Fruit fly (Drosophila melanogaster) whole organism, embryonic: ENCODE data around the gene CG34251.

Experiments used
- Abd-B ChIP-seq: fragments of 200-800 bp; sonication (Bioruptor generic); optimal IDR thresholded peaks from 2 replicates; lab custom pipeline; 2018; ENCODE audit warnings: missing biosample characterization, mild to moderate bottlenecking, missing genetic modification characterization, moderate library complexity
- B-H1 ChIP-seq: fragments of 200-800 bp; sonication (Bioruptor generic); IDR thresholded peaks from 3 replicates; pipeline ENCODE4 v1.3.6; 2022; ENCODE audit warnings: missing biosample characterization, missing genetic modification characterization
- CG11085 ChIP-seq: fragments of 200-800 bp; sonication (Bioruptor generic); IDR thresholded peaks from 2 replicates; pipeline ENCODE4 v1.3.6; 2022; ENCODE audit warnings: missing biosample characterization, missing genetic modification characterization
- CG12104 ChIP-seq: fragments of 200-800 bp; sonication (Bioruptor generic); optimal IDR thresholded peaks from 3 replicates; lab custom pipeline; 2016; ENCODE audit warnings: missing biosample characterization, missing genetic modification characterization
- CG1233 ChIP-seq: fragments of 200-800 bp; sonication (Bioruptor generic); optimal IDR thresholded peaks from 4 replicates; lab custom pipeline; 2018; ENCODE audit warnings: missing biosample characterization, mild to moderate bottlenecking, missing genetic modification characterization
- CG13624 ChIP-seq: fragments of 200-800 bp; sonication (Bioruptor generic); optimal IDR thresholded peaks from 2 replicates; lab custom pipeline; 2016; ENCODE audit warnings: missing biosample characterization, missing genetic modification characterization
- CG14710 ChIP-seq: fragments of 200-800 bp; sonication (Bioruptor generic); optimal IDR thresholded peaks from 3 replicates; lab custom pipeline; 2019; ENCODE audit warnings: missing biosample characterization, mild to moderate bottlenecking, missing genetic modification characterization, moderate library complexity
- CG1602 ChIP-seq: fragments of 200-800 bp; sonication (Bioruptor generic); optimal IDR thresholded peaks from 3 replicates; lab custom pipeline; 2016; ENCODE audit warnings: missing biosample characterization, missing genetic modification characterization
- CG18599 ChIP-seq: fragments of 200-800 bp; sonication (Bioruptor generic); optimal IDR thresholded peaks from 3 replicates; lab custom pipeline; 2017; ENCODE audit warnings: missing biosample characterization, missing genetic modification characterization, mild to moderate bottlenecking, moderate library complexity, missing genetic modification reagents
- CG31441 ChIP-seq: fragments of 200-800 bp; sonication (Bioruptor generic); IDR thresholded peaks from 2 replicates; pipeline ENCODE4 v1.3.6; 2022; ENCODE audit warnings: missing biosample characterization, missing genetic modification characterization
- CG3163 ChIP-seq: fragments of 200-800 bp; sonication (Bioruptor generic); optimal IDR thresholded peaks from 3 replicates; lab custom pipeline; 2016; ENCODE audit warnings: missing biosample characterization, missing genetic modification characterization
- CG32767 ChIP-seq: fragments of 200-800 bp; sonication (Bioruptor generic); IDR thresholded peaks from 2 replicates; pipeline ENCODE4 v1.3.6; 2022; ENCODE audit warnings: missing biosample characterization, missing genetic modification characterization
- CG4820 ChIP-seq: fragments of 200-800 bp; sonication (Bioruptor generic); optimal IDR thresholded peaks from 3 replicates; lab custom pipeline; 2016; ENCODE audit warnings: missing biosample characterization, missing genetic modification characterization
- CG6689 ChIP-seq: fragments of 200-800 bp; sonication (Bioruptor generic); IDR thresholded peaks from 2 replicates; pipeline ENCODE4 v1.3.6; 2022; ENCODE audit warnings: missing biosample characterization, missing genetic modification characterization
- CG7372 ChIP-seq: fragments of 200-800 bp; sonication (Bioruptor generic); IDR thresholded peaks from 2 replicates; pipeline ENCODE4 v1.3.6; 2022; ENCODE audit warnings: missing biosample characterization, missing genetic modification characterization
- CG7786 ChIP-seq: fragments of 200-800 bp; sonication (Bioruptor generic); optimal IDR thresholded peaks from 2 replicates; lab custom pipeline; 2016; ENCODE audit warnings: missing biosample characterization, missing genetic modification characterization
- CG7987 ChIP-seq: fragments of 200-800 bp; sonication (Bioruptor generic); optimal IDR thresholded peaks from 2 replicates; lab custom pipeline; 2018; ENCODE audit warnings: missing biosample characterization, mild to moderate bottlenecking, missing genetic modification characterization, moderate library complexity
- CG8089 ChIP-seq: fragments of 200-800 bp; sonication (Bioruptor generic); optimal IDR thresholded peaks from 3 replicates; lab custom pipeline; 2016; ENCODE audit warnings: missing biosample characterization, missing genetic modification characterization
- CG8924 ChIP-seq: fragments of 200-800 bp; optimal IDR thresholded peaks from 3 replicates; lab custom pipeline; 2019; ENCODE audit warnings: missing biosample characterization, mild to moderate bottlenecking, missing genetic modification characterization, moderate library complexity
- CG8944 ChIP-seq: fragments of 200-800 bp; sonication (Bioruptor generic); optimal IDR thresholded peaks from 3 replicates; lab custom pipeline; 2016; ENCODE audit warnings: missing biosample characterization, missing genetic modification characterization
- CG9727 ChIP-seq: fragments of 200-800 bp; sonication (Bioruptor generic); optimal IDR thresholded peaks from 3 replicates; lab custom pipeline; 2017; ENCODE audit warnings: missing biosample characterization, mild to moderate bottlenecking, missing genetic modification characterization
- Dad ChIP-seq: fragments of 200-800 bp; sonication (Bioruptor generic); optimal IDR thresholded peaks from 3 replicates; lab custom pipeline; 2016; ENCODE audit warnings: missing biosample characterization, missing genetic modification characterization
- Deaf1 ChIP-seq: fragments of 200-800 bp; optimal IDR thresholded peaks from 3 replicates; lab custom pipeline; 2019; ENCODE audit warnings: missing biosample characterization, mild to moderate bottlenecking, missing genetic modification characterization, moderate library complexity
- Dref ChIP-seq: fragments of 200-800 bp; sonication (Bioruptor generic); IDR thresholded peaks from 2 replicates; pipeline ENCODE4 v1.3.6; 2022; ENCODE audit warnings: missing biosample characterization, missing genetic modification characterization
- E2f2 ChIP-seq: fragments of 200-800 bp; sonication (Bioruptor generic); IDR thresholded peaks from 2 replicates; pipeline ENCODE4 v1.3.6; 2022; ENCODE audit warnings: missing biosample characterization, missing genetic modification characterization
- Ets65A ChIP-seq: fragments of 200-800 bp; sonication (Bioruptor generic); peaks from one replicate; lab custom pipeline; 2016; ENCODE audit warnings: missing biosample characterization, missing genetic modification characterization
- HLH4C ChIP-seq: fragments of 200-800 bp; sonication (Bioruptor generic); IDR thresholded peaks from 3 replicates; pipeline ENCODE4 v1.3.6; 2022; ENCODE audit warnings: missing biosample characterization, missing genetic modification characterization; ENCODE audit not compliant: partially characterized antibody
- Hmr ChIP-seq: fragments of 200-800 bp; sonication (Bioruptor generic); optimal IDR thresholded peaks from 3 replicates; lab custom pipeline; 2017; ENCODE audit warnings: mild to moderate bottlenecking, missing biosample characterization, missing genetic modification reagents, missing genetic modification characterization
- Hr39 ChIP-seq: fragments of >200 bp; optimal IDR thresholded peaks from 2 replicates; lab custom pipeline; 2017
- Mad ChIP-seq: fragments of 200-800 bp; sonication (Bioruptor generic); optimal IDR thresholded peaks from 2 replicates; lab custom pipeline; 2016; ENCODE audit warnings: missing biosample characterization, missing genetic modification characterization
- Max ChIP-seq: fragments of 200-800 bp; sonication (Bioruptor generic); optimal IDR thresholded peaks from 2 replicates; lab custom pipeline; 2016; ENCODE audit warnings: missing biosample characterization, mild to moderate bottlenecking, missing genetic modification characterization
- Neu2 ChIP-seq: fragments of 200-800 bp; sonication (Bioruptor generic); optimal IDR thresholded peaks from 3 replicates; lab custom pipeline; 2016; ENCODE audit warnings: missing biosample characterization, missing genetic modification characterization, borderline replicate concordance
- Nf-YA ChIP-seq: fragments of 200-800 bp; sonication (Bioruptor generic); IDR thresholded peaks from 2 replicates; pipeline ENCODE4 v1.3.6; 2022; ENCODE audit warnings: missing biosample characterization, missing genetic modification characterization
- Sox102F ChIP-seq: fragments of 200-800 bp; sonication (Bioruptor generic); optimal IDR thresholded peaks from 2 replicates; lab custom pipeline; 2018; ENCODE audit warnings: missing biosample characterization, mild to moderate bottlenecking, missing genetic modification characterization, moderate library complexity
- Tbp ChIP-seq: fragments of >200 bp; optimal IDR thresholded peaks from 2 replicates; lab custom pipeline; 2018; ENCODE audit warnings: missing biosample characterization, missing genetic modification characterization
- Usf ChIP-seq: fragments of 200-800 bp; sonication (Bioruptor generic); optimal IDR thresholded peaks from 2 replicates; lab custom pipeline; 2017; ENCODE audit warnings: missing genotype, missing biosample characterization, missing genetic modification characterization
- ac ChIP-seq: fragments of 200-800 bp; sonication (Bioruptor generic); optimal IDR thresholded peaks from 3 replicates; lab custom pipeline; 2017; ENCODE audit warnings: missing biosample characterization, mild to moderate bottlenecking, missing genetic modification characterization
- al ChIP-seq: fragments of 200-800 bp; sonication (Bioruptor generic); IDR thresholded peaks from 2 replicates; pipeline ENCODE4 v1.3.6; 2022; ENCODE audit warnings: missing biosample characterization, missing genetic modification characterization
- amos ChIP-seq: fragments of 200-800 bp; sonication (Bioruptor generic); IDR thresholded peaks from 2 replicates; pipeline ENCODE4 v1.3.6; 2022; ENCODE audit warnings: missing biosample characterization, missing genetic modification characterization; ENCODE audit not compliant: partially characterized antibody
- ato ChIP-seq: fragments of 200-800 bp; sonication (Bioruptor generic); IDR thresholded peaks from 2 replicates; pipeline ENCODE4 v1.3.6; 2022; ENCODE audit warnings: missing biosample characterization, missing genetic modification characterization; ENCODE audit not compliant: partially characterized antibody
- exex ChIP-seq: fragments of 200-800 bp; sonication (Bioruptor generic); optimal IDR thresholded peaks from 4 replicates; lab custom pipeline; 2018; ENCODE audit warnings: missing biosample characterization, mild to moderate bottlenecking, missing genetic modification characterization, moderate library complexity
- fd3F ChIP-seq: fragments of 200-800 bp; sonication (Bioruptor generic); optimal IDR thresholded peaks from 2 replicates; lab custom pipeline; 2018; ENCODE audit warnings: missing biosample characterization, mild to moderate bottlenecking, missing genetic modification characterization, moderate library complexity
- fu2 ChIP-seq: fragments of 200-800 bp; sonication (Bioruptor generic); optimal IDR thresholded peaks from 2 replicates; lab custom pipeline; 2016; ENCODE audit warnings: missing biosample characterization, missing genetic modification characterization
- gem ChIP-seq: fragments of 200-800 bp; sonication (Bioruptor generic); optimal IDR thresholded peaks from 2 replicates; lab custom pipeline; 2019; ENCODE audit warnings: missing biosample characterization, mild to moderate bottlenecking, missing genetic modification characterization, moderate library complexity
- grau ChIP-seq: fragments of 200-800 bp; optimal IDR thresholded peaks from 3 replicates; lab custom pipeline; 2019; ENCODE audit warnings: missing biosample characterization, mild to moderate bottlenecking, missing genetic modification characterization, moderate library complexity
- hb ChIP-seq: fragments of 200-800 bp; sonication (Bioruptor generic); IDR thresholded peaks from 3 replicates; pipeline ENCODE4 v1.3.6; 2022; ENCODE audit warnings: missing biosample characterization, missing genetic modification characterization; ENCODE audit not compliant: partially characterized antibody
- hth ChIP-seq: fragments of >200 bp; optimal IDR thresholded peaks from 2 replicates; lab custom pipeline; 2017; ENCODE audit warnings: inconsistent platforms
- scrt ChIP-seq: fragments of 200-800 bp; sonication (Bioruptor generic); optimal IDR thresholded peaks from 2 replicates; lab custom pipeline; 2018; ENCODE audit warnings: missing biosample characterization, mild to moderate bottlenecking, missing genetic modification characterization, moderate library complexity
- seq ChIP-seq: fragments of 200-800 bp; sonication (Bioruptor generic); IDR thresholded peaks from 2 replicates; pipeline ENCODE4 v1.3.6; 2022; ENCODE audit warnings: missing biosample characterization, missing genetic modification characterization
- shn ChIP-seq: fragments of 200-800 bp; sonication (Bioruptor generic); optimal IDR thresholded peaks from 3 replicates; lab custom pipeline; 2016; ENCODE audit warnings: missing biosample characterization, missing genetic modification characterization
- sim ChIP-seq: fragments of 200-800 bp; sonication (Bioruptor generic); IDR thresholded peaks from 2 replicates; pipeline ENCODE4 v1.3.6; 2022; ENCODE audit warnings: missing biosample characterization, missing genetic modification characterization
- vfl ChIP-seq: fragments of 200-800 bp; sonication (Bioruptor generic); optimal IDR thresholded peaks from 2 replicates; lab custom pipeline; 2016; ENCODE audit warnings: missing biosample characterization, missing genetic modification characterization
- zen2 ChIP-seq: fragments of 200-800 bp; sonication (Bioruptor generic); IDR thresholded peaks from 3 replicates; pipeline ENCODE4 v1.3.6; 2022; ENCODE audit warnings: missing biosample characterization, missing genetic modification characterization; ENCODE audit not compliant: partially characterized antibody

CG34251 gene

DNA sequence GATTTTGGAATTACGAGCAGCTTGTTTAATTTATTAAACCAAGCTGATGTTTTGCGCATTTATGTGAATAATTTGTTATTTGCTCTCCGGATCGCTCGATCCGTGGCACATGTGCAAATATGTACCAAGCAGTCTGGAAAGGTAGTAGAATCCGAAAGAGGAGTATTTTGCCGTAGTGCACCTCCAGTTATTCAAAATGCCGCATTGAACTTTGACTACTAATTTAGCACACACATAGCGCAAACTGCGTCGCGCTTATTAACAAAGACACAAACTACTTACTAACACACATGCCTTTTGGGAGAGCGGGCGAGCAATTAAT, 12.2 kb upstream of the CG34251 start (continued):
- TF ChIP-seq CG14710 (tag; lab: Kevin White, UChicago) (no peak), Dad (GFP tag; lab: Kevin White, UChicago) (no peak), Usf (GFP tag; lab: Kevin White, UChicago) (no peak), HLH4C (GFP tag; lab: Robert Waterston, UW) (no peak), CG32767 (GFP tag; lab: Robert Waterston, UW) (no peak), CG7987 (GFP tag; lab: Kevin White, UChicago) (peak; percentile 71), CG11085 (GFP tag; lab: Robert Waterston, UW) (0 out of 2 replicates have a peak, but pooled peaks have one; percentile 6), CG8924 (tag; lab: Kevin White, UChicago) (no peak), CG1602 (no peak), Ets65A (GFP tag; lab: Kevin White, UChicago) (no peak), sim (GFP tag; lab: Robert Waterston, UW) (no peak), CG13624 (GFP tag; lab: Kevin White, UChicago) (peak; percentile 81), Deaf1 (tag; lab: Kevin White, UChicago) (no peak), Neu2 (GFP tag; lab: Kevin White, UChicago) (no peak), Abd-B (GFP tag; lab: Kevin White, UChicago) (no peak), CG18599 (peak; percentile 86), Hr39 (no peak), hth (lab: Kevin White, UChicago) (no peak), hb (GFP tag; lab: Robert Waterston, UW) (no peak), al (GFP tag; lab: Robert Waterston, UW) (no peak), B-H1 (GFP tag; lab: Robert Waterston, UW) (no peak), seq (GFP tag; lab: Robert Waterston, UW) (peak; percentile 55; the same call in 1 of the 2 replicates), CG8089 (GFP tag; lab: Kevin White, UChicago) (no peak), ato (GFP tag; lab: Robert Waterston, UW) (no peak), CG31441 (GFP tag; lab: Robert Waterston, UW) (no peak), Tbp (GFP tag; lab: Kevin White, UChicago) (no peak), grau (tag; lab: Kevin White, UChicago) (no peak), Nf-YA (GFP tag; lab: Robert Waterston, UW) (no peak), zen2 (GFP tag; lab: Robert Waterston, UW) (no peak), fu2 (GFP tag; lab: Kevin White, UChicago) (no peak), amos (no peak), shn (GFP tag; lab: Kevin White, UChicago) (no peak), Max (GFP tag; lab: Kevin White, UChicago) (no peak), CG1233 (GFP tag; lab: Kevin White, UChicago) (no peak), fd3F (GFP tag; lab: Kevin White, UChicago) (peak; percentile 3), exex (tag; lab: Kevin White, UChicago) (peak; percentile 3), CG3163 (GFP tag; lab: Kevin White, UChicago) (peak; percentile 30), E2f2 (GFP tag; lab: Robert Waterston, UW) (0 out of 2 replicates have a peak, but pooled peaks have one; percentile 14), Mad (GFP tag; lab: Kevin White, UChicago) (no peak), CG7372 (GFP tag; lab: Robert Waterston, UW) (no peak), scrt (GFP tag; lab: Kevin White, UChicago) (peak; percentile 37), ac (GFP tag; lab: Kevin White, UChicago) (no peak), CG4820 (GFP tag; lab: Kevin White, UChicago) (no peak), Hmr (GFP tag; lab: Kevin White, UChicago) (peak; percentile 81), gem (tag; lab: Kevin White, UChicago) (no peak), CG8944 (no peak), vfl (GFP tag; lab: Kevin White, UChicago) (no peak), CG7786 (GFP tag; lab: Kevin White, UChicago) (no peak), CG9727 (GFP tag; lab: Kevin White, UChicago) (no peak), CG6689 (GFP tag; lab: Robert Waterston, UW) (no peak), CG12104 (GFP tag; lab: Kevin White, UChicago) (no peak), Sox102F (GFP tag; lab: Kevin White, UChicago) (no peak), Dref (no peak)
